Fruit fly (Drosophila melanogaster) whole organism, pupa: ENCODE results near the gene CG13010.

Experiments used
- CG12605 ChIP-seq: fragments of 200-800 bp; sonication (Bioruptor generic); IDR thresholded peaks from 2 replicates; pipeline ENCODE4 v1.3.6; 2022; ENCODE audit warnings: missing biosample characterization, missing genetic modification characterization
- CG14655 ChIP-seq: fragments of 200-800 bp; sonication (Bioruptor generic); optimal IDR thresholded peaks from 3 replicates; lab custom pipeline; 2017; ENCODE audit warnings: mild to moderate bottlenecking, missing biosample characterization, missing genetic modification reagents, missing genetic modification characterization
- CG15710 ChIP-seq: fragments of 200-800 bp; sonication (Bioruptor generic); optimal IDR thresholded peaks from 2 replicates; lab custom pipeline; 2018; ENCODE audit warnings: missing biosample characterization, mild to moderate bottlenecking, missing genetic modification characterization, moderate library complexity
- CG17806 ChIP-seq: fragments of 200-800 bp; sonication (Bioruptor generic); optimal IDR thresholded peaks from 2 replicates; lab custom pipeline; 2018; ENCODE audit warnings: missing biosample characterization, mild to moderate bottlenecking, missing genetic modification characterization, moderate library complexity
- CG32121 ChIP-seq: fragments of 200-800 bp; sonication (Bioruptor generic); IDR thresholded peaks from 2 replicates; pipeline ENCODE4 v1.3.6; 2022; ENCODE audit warnings: missing biosample characterization, missing genetic modification characterization
- CG4496 ChIP-seq: fragments of 200-800 bp; sonication (Bioruptor generic); IDR thresholded peaks from 3 replicates; pipeline ENCODE4 v1.3.6; 2022; ENCODE audit warnings: missing biosample characterization, missing genetic modification characterization
- CG8301 ChIP-seq: fragments of 200-800 bp; sonication (Bioruptor generic); optimal IDR thresholded peaks from 2 replicates; lab custom pipeline; 2018; ENCODE audit warnings: missing biosample characterization, mild to moderate bottlenecking, missing genetic modification characterization
- D1 ChIP-seq: fragments of 200-800 bp; sonication (Bioruptor generic); optimal IDR thresholded peaks from 2 replicates; lab custom pipeline; 2018; ENCODE audit warnings: missing biosample characterization, mild to moderate bottlenecking, missing genetic modification characterization, moderate library complexity
- EcR ChIP-seq: fragments of 200-800 bp; sonication (Bioruptor generic); optimal IDR thresholded peaks from 3 replicates; lab custom pipeline; 2019; ENCODE audit warnings: missing biosample characterization, missing genetic modification characterization, mild to moderate bottlenecking, moderate library complexity, missing genetic modification reagents
- Pif1B ChIP-seq: fragments of 200-800 bp; sonication (Bioruptor generic); optimal IDR thresholded peaks from 3 replicates; lab custom pipeline; 2016; ENCODE audit warnings: missing biosample characterization, missing genetic modification characterization
- Snoo ChIP-seq: fragments of 200-800 bp; sonication (Bioruptor generic); optimal IDR thresholded peaks from 3 replicates; lab custom pipeline; 2017; ENCODE audit warnings: missing biosample characterization, mild to moderate bottlenecking, missing genetic modification characterization, inconsistent platforms
- fd96Ca ChIP-seq: fragments of 200-800 bp; sonication (Bioruptor generic); IDR thresholded peaks from 3 replicates; pipeline ENCODE4 v1.3.6; 2022; ENCODE audit warnings: missing biosample characterization, missing genetic modification characterization
- gl ChIP-seq: fragments of 200-800 bp; sonication (Bioruptor generic); optimal IDR thresholded peaks from 2 replicates; lab custom pipeline; 2018; ENCODE audit warnings: missing biosample characterization, mild to moderate bottlenecking, missing genetic modification characterization
- rn ChIP-seq: fragments of 200-800 bp; sonication (Bioruptor generic); IDR thresholded peaks from 2 replicates; pipeline ENCODE4 v1.3.6; 2022; ENCODE audit warnings: missing biosample characterization, missing genetic modification characterization

DNA sequence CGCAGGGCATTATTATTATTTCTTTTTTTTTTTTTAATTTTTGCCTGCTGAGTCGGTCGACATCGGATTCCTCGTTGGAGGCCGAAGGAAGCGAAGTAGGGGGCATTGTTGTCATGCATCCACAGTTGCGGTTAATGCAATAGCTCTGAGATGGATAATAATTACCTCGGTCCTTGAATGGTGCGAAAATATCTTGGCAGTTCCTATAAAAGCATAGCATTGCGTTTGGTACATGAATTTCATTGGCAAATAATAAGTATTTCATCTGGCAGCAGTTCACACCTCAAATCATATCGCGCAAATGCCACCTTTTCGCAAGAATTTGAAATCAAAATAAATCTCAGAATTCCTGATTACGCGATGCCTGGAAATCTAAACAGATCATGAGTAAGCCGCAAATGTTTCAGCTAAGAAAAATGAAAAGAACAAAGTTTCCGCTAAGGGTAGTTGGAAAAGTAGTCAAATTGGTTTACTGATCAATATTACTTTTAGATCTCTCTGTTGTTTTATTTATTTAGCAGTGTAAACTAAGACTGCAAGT, 31.6 kb downstream of the CG13010 start:
- TF ChIP-seq CG17806 (no peak), CG8301 (no peak), CG4496 (GFP tag; lab: Robert Waterston, UW) (no peak), Snoo (tag; lab: Kevin White, UChicago) (peak; percentile 30), CG32121 (no peak), Pif1B (GFP tag; lab: Kevin White, UChicago) (no peak), rn (no peak), CG15710 (tag; lab: Kevin White, UChicago) (peak; percentile 18), fd96Ca (no peak), CG14655 (no peak), CG12605 (GFP tag; lab: Robert Waterston, UW) (no peak), gl (tag; lab: Kevin White, UChicago) (no peak), D1 (no peak), EcR (GFP tag; lab: Kevin White, UChicago) (no peak)
